Fruit fly (Drosophila melanogaster) whole organism, embryonic: ENCODE data around the gene gogo.

Source experiments
- Abd-B ChIP-seq: fragments of 200-800 bp; sonication (Bioruptor generic); optimal IDR thresholded peaks from 2 replicates; lab custom pipeline; 2018; ENCODE audit warnings: missing biosample characterization, mild to moderate bottlenecking, missing genetic modification characterization, moderate library complexity
- Asciz ChIP-seq: fragments of 200-800 bp; sonication (Bioruptor generic); optimal IDR thresholded peaks from 2 replicates; lab custom pipeline; 2017; ENCODE audit warnings: missing biosample characterization, mild to moderate bottlenecking, missing genetic modification characterization, missing genetic modification reagents
- CG1024 ChIP-seq: fragments of 200-800 bp; sonication (Bioruptor generic); IDR thresholded peaks from 2 replicates; pipeline ENCODE4 v1.3.6; 2022; ENCODE audit warnings: missing biosample characterization, missing genetic modification characterization
- CG11723 ChIP-seq: fragments of 200-800 bp; sonication (Bioruptor generic); optimal IDR thresholded peaks from 2 replicates; lab custom pipeline; 2017; ENCODE audit warnings: missing biosample characterization, mild to moderate bottlenecking, missing genetic modification characterization
- CG12155 ChIP-seq: fragments of 200-800 bp; sonication (Bioruptor generic); optimal IDR thresholded peaks from 3 replicates; lab custom pipeline; 2016; ENCODE audit warnings: missing biosample characterization, missing genetic modification characterization
- CG1233 ChIP-seq: fragments of 200-800 bp; sonication (Bioruptor generic); optimal IDR thresholded peaks from 4 replicates; lab custom pipeline; 2018; ENCODE audit warnings: missing biosample characterization, mild to moderate bottlenecking, missing genetic modification characterization
- CG12659 ChIP-seq: fragments of 200-800 bp; sonication (Bioruptor generic); optimal IDR thresholded peaks from 3 replicates; lab custom pipeline; 2017; ENCODE audit warnings: mild to moderate bottlenecking, missing biosample characterization, missing genetic modification reagents, missing genetic modification characterization
- CG13624 ChIP-seq: fragments of 200-800 bp; sonication (Bioruptor generic); optimal IDR thresholded peaks from 2 replicates; lab custom pipeline; 2016; ENCODE audit warnings: missing biosample characterization, missing genetic modification characterization
- CG14860 ChIP-seq: fragments of 200-800 bp; sonication (Bioruptor generic); IDR thresholded peaks from 3 replicates; pipeline ENCODE4 v1.3.6; 2022; ENCODE audit warnings: missing biosample characterization, missing genetic modification characterization; ENCODE audit not compliant: partially characterized antibody
- CG15514 ChIP-seq: fragments of 200-800 bp; sonication (Bioruptor generic); optimal IDR thresholded peaks from 3 replicates; lab custom pipeline; 2017; ENCODE audit warnings: missing biosample characterization, missing genetic modification characterization, mild to moderate bottlenecking, moderate library complexity, missing genetic modification reagents
- CG17361 ChIP-seq: fragments of 200-800 bp; sonication (Bioruptor generic); IDR thresholded peaks from 3 replicates; pipeline ENCODE4 v1.3.6; 2022; ENCODE audit warnings: missing biosample characterization, missing genetic modification characterization
- CG18764 ChIP-seq: fragments of 200-800 bp; sonication (Bioruptor generic); optimal IDR thresholded peaks from 3 replicates; lab custom pipeline; 2016; ENCODE audit warnings: missing biosample characterization, missing genetic modification characterization
- CG2116 ChIP-seq: fragments of 200-800 bp; sonication (Bioruptor generic); optimal IDR thresholded peaks from 3 replicates; lab custom pipeline; 2018; ENCODE audit warnings: missing biosample characterization, mild to moderate bottlenecking, missing genetic modification characterization
- CG2712 ChIP-seq: fragments of 200-800 bp; optimal IDR thresholded peaks from 3 replicates; lab custom pipeline; 2019; ENCODE audit warnings: missing biosample characterization, mild to moderate bottlenecking, missing genetic modification characterization, moderate library complexity
- CG3163 ChIP-seq: fragments of 200-800 bp; sonication (Bioruptor generic); optimal IDR thresholded peaks from 3 replicates; lab custom pipeline; 2016; ENCODE audit warnings: missing biosample characterization, missing genetic modification characterization
- CG33213 ChIP-seq: fragments of 200-800 bp; sonication (Bioruptor generic); optimal IDR thresholded peaks from 3 replicates; lab custom pipeline; 2016; ENCODE audit warnings: missing biosample characterization, missing genetic modification characterization
- CG3995 ChIP-seq: fragments of 200-800 bp; sonication (Bioruptor generic); optimal IDR thresholded peaks from 3 replicates; lab custom pipeline; 2016; ENCODE audit warnings: missing biosample characterization, missing genetic modification characterization
- CG4360 ChIP-seq: fragments of 200-800 bp; sonication (Bioruptor generic); IDR thresholded peaks from 2 replicates; pipeline ENCODE4 v1.3.6; 2022; ENCODE audit warnings: missing biosample characterization, missing genetic modification characterization
- CG4730 ChIP-seq: fragments of 200-800 bp; sonication (Bioruptor generic); IDR thresholded peaks from 2 replicates; pipeline ENCODE4 v1.3.6; 2022; ENCODE audit warnings: missing biosample characterization, missing genetic modification characterization
- CG6683 ChIP-seq: fragments of 200-800 bp; sonication (Bioruptor generic); optimal IDR thresholded peaks from 2 replicates; lab custom pipeline; 2017; ENCODE audit warnings: missing biosample characterization, mild to moderate bottlenecking, missing genetic modification characterization, missing genetic modification reagents
- CG6813 ChIP-seq: fragments of 200-800 bp; sonication (Bioruptor generic); optimal IDR thresholded peaks from 2 replicates; lab custom pipeline; 2017; ENCODE audit warnings: missing biosample characterization, missing genetic modification characterization, mild to moderate bottlenecking, moderate library complexity, missing genetic modification reagents
- CG7928 ChIP-seq: fragments of 200-800 bp; sonication (Bioruptor generic); optimal IDR thresholded peaks from 2 replicates; lab custom pipeline; 2017; ENCODE audit warnings: missing biosample characterization, mild to moderate bottlenecking, missing genetic modification characterization
- CG8089 ChIP-seq: fragments of 200-800 bp; sonication (Bioruptor generic); optimal IDR thresholded peaks from 3 replicates; lab custom pipeline; 2016; ENCODE audit warnings: missing biosample characterization, missing genetic modification characterization
- CG8281 ChIP-seq: fragments of 200-800 bp; sonication (Bioruptor generic); optimal IDR thresholded peaks from 2 replicates; lab custom pipeline; 2018; ENCODE audit warnings: missing biosample characterization, mild to moderate bottlenecking, missing genetic modification characterization, moderate library complexity
- CG9609 ChIP-seq: fragments of 200-800 bp; sonication (Bioruptor generic); optimal IDR thresholded peaks from 3 replicates; lab custom pipeline; 2016; ENCODE audit warnings: missing biosample characterization, missing genetic modification characterization
- CG9797 ChIP-seq: fragments of 200-800 bp; sonication (Bioruptor generic); optimal IDR thresholded peaks from 3 replicates; lab custom pipeline; 2018; ENCODE audit warnings: missing biosample characterization, mild to moderate bottlenecking, missing genetic modification characterization
- CHES-1-like ChIP-seq: fragments of 200-800 bp; sonication (Bioruptor generic); optimal IDR thresholded peaks from 2 replicates; lab custom pipeline; 2016; ENCODE audit warnings: missing biosample characterization, missing genetic modification characterization
- D ChIP-seq, 2 experiments: fragments of 200-800 bp in 1 of 2; fragments of >200 bp in 1 of 2; sonication (Bioruptor generic) in 1 of 2; optimal IDR thresholded peaks; 2 replicates in 1 of 2; 3 replicates in 1 of 2; lab custom pipeline; 2017; ENCODE audit warnings: mild to moderate bottlenecking in 1 of 2, missing biosample characterization in 1 of 2, missing genetic modification characterization in 1 of 2, missing genetic modification reagents in 1 of 2
- Dref ChIP-seq: fragments of 200-800 bp; sonication (Bioruptor generic); IDR thresholded peaks from 2 replicates; pipeline ENCODE4 v1.3.6; 2022; ENCODE audit warnings: missing biosample characterization, missing genetic modification characterization
- E2f2 ChIP-seq: fragments of 200-800 bp; sonication (Bioruptor generic); IDR thresholded peaks from 2 replicates; pipeline ENCODE4 v1.3.6; 2022; ENCODE audit warnings: missing biosample characterization, missing genetic modification characterization
- Myb ChIP-seq: fragments of 200-800 bp; sonication (Bioruptor generic); optimal IDR thresholded peaks from 2 replicates; lab custom pipeline; 2016; ENCODE audit warnings: missing biosample characterization, missing genetic modification characterization
- NfI ChIP-seq: fragments of 200-800 bp; sonication (Bioruptor generic); optimal IDR thresholded peaks from 3 replicates; lab custom pipeline; 2018; ENCODE audit warnings: missing biosample characterization, mild to moderate bottlenecking, missing genetic modification characterization, moderate library complexity
- Oaz ChIP-seq: fragments of 200-800 bp; sonication (Bioruptor generic); IDR thresholded peaks from 2 replicates; pipeline ENCODE4 v1.3.6; 2022; ENCODE audit warnings: missing biosample characterization, missing genetic modification characterization
- YL-1 ChIP-seq: fragments of 200-800 bp; sonication (Bioruptor generic); optimal IDR thresholded peaks from 3 replicates; lab custom pipeline; 2017; ENCODE audit warnings: missing biosample characterization, mild to moderate bottlenecking, missing genetic modification characterization
- ci ChIP-seq: fragments of 200-800 bp; sonication (Bioruptor generic); IDR thresholded peaks from 3 replicates; pipeline ENCODE4 v1.3.6; 2022; ENCODE audit warnings: missing biosample characterization, missing genetic modification characterization
- gro ChIP-seq: fragments of 200-800 bp; sonication (Bioruptor generic); optimal IDR thresholded peaks from 2 replicates; lab custom pipeline; 2016; ENCODE audit warnings: missing biosample characterization, missing genetic modification characterization
- hkb ChIP-seq, 2 experiments: fragments of 200-800 bp in 1 of 2; fragments of >200 bp in 1 of 2; sonication (Bioruptor generic) in 1 of 2; IDR thresholded peaks in 1 of 2; optimal IDR thresholded peaks in 1 of 2; 2 replicates each; pipeline versions ENCODE4 v1.3.6 to Lab custom; 2017 to 2022; ENCODE audit warnings: missing biosample characterization in 1 of 2, missing genetic modification characterization in 1 of 2
- jumu ChIP-seq: fragments of 200-800 bp; sonication (Bioruptor generic); optimal IDR thresholded peaks from 3 replicates; lab custom pipeline; 2016; ENCODE audit warnings: missing biosample characterization, missing genetic modification characterization
- nmo ChIP-seq: fragments of 200-800 bp; sonication (Bioruptor generic); optimal IDR thresholded peaks from 2 replicates; lab custom pipeline; 2018; ENCODE audit warnings: missing biosample characterization, mild to moderate bottlenecking, missing genetic modification characterization, moderate library complexity
- org-1 ChIP-seq: fragments of 200-800 bp; sonication (Bioruptor generic); optimal IDR thresholded peaks from 2 replicates; lab custom pipeline; 2017; ENCODE audit warnings: missing biosample characterization, missing genetic modification characterization
- pum ChIP-seq: fragments of 200-800 bp; sonication (Bioruptor generic); optimal IDR thresholded peaks from 2 replicates; lab custom pipeline; 2016; ENCODE audit warnings: missing biosample characterization, missing genetic modification characterization
- pzg ChIP-seq: fragments of 200-800 bp; sonication (Bioruptor generic); optimal IDR thresholded peaks from 3 replicates; lab custom pipeline; 2018; ENCODE audit warnings: missing biosample characterization, mild to moderate bottlenecking, missing genetic modification characterization, moderate library complexity
- sens ChIP-seq: fragments of 200-800 bp; sonication (Bioruptor generic); peaks from one replicate; lab custom pipeline; 2016; ENCODE audit warnings: missing biosample characterization, missing genetic modification characterization
- sim ChIP-seq: fragments of 200-800 bp; sonication (Bioruptor generic); IDR thresholded peaks from 2 replicates; pipeline ENCODE4 v1.3.6; 2022; ENCODE audit warnings: missing biosample characterization, missing genetic modification characterization
- stwl ChIP-seq: fragments of 200-800 bp; sonication (Bioruptor generic); optimal IDR thresholded peaks from 3 replicates; lab custom pipeline; 2018; ENCODE audit warnings: missing biosample characterization, mild to moderate bottlenecking, missing genetic modification characterization, moderate library complexity
- tgo ChIP-seq: fragments of 200-800 bp; sonication (Bioruptor generic); IDR thresholded peaks from 3 replicates; pipeline ENCODE4 v1.3.6; 2022; ENCODE audit warnings: missing biosample characterization, missing genetic modification characterization
- tna ChIP-seq: fragments of 200-800 bp; sonication (Bioruptor generic); IDR thresholded peaks from 2 replicates; pipeline ENCODE4 v1.3.6; 2022; ENCODE audit warnings: missing biosample characterization, missing genetic modification characterization; ENCODE audit not compliant: partially characterized antibody
- tx ChIP-seq: fragments of 200-800 bp; sonication (Bioruptor generic); optimal IDR thresholded peaks from 2 replicates; lab custom pipeline; 2016; ENCODE audit warnings: missing biosample characterization, missing genetic modification characterization
- vnd ChIP-seq: fragments of 200-800 bp; sonication (Bioruptor generic); IDR thresholded peaks from 3 replicates; pipeline ENCODE4 v1.3.6; 2022; ENCODE audit warnings: missing biosample characterization, missing genetic modification characterization; ENCODE audit not compliant: partially characterized antibody
- vvl ChIP-seq: fragments of 200-800 bp; sonication (Bioruptor generic); IDR thresholded peaks from 2 replicates; pipeline ENCODE4 v1.3.6; 2022; ENCODE audit warnings: missing biosample characterization, missing genetic modification characterization

gogo gene

dm6 chr3L:20226153-20226552 lies 68.8 kb downstream of the gogo start (continued):
- no peak for TF ChIP-seq Oaz (GFP tag; lab: Robert Waterston, UW)
- peak; percentile 82 for TF ChIP-seq E2f2 (GFP tag; lab: Robert Waterston, UW)
- peak; percentile 23 for TF ChIP-seq hkb (optimal IDR thresholded peaks at IDR 0.05; lab: Kevin White, UChicago)
- no peak for TF ChIP-seq hkb (GFP tag; IDR thresholded peaks at IDR 0.05; lab: Robert Waterston, UW)
- no peak for TF ChIP-seq CG6683 (GFP tag; lab: Kevin White, UChicago)
- TF ChIP-seq CG1024: no peak
- TF ChIP-seq CG12155 (GFP tag; lab: Kevin White, UChicago): no peak
- TF ChIP-seq CG14860: 0 out of 3 replicates have a peak, but pooled peaks have one; percentile 22
- no peak for TF ChIP-seq CG9609 (GFP tag; lab: Kevin White, UChicago)
- peak; percentile 36 for TF ChIP-seq CG33213 (GFP tag; lab: Kevin White, UChicago)
- TF ChIP-seq CG8089 (GFP tag; lab: Kevin White, UChicago): no peak
- peak; percentile 77 for TF ChIP-seq sens (GFP tag; lab: Kevin White, UChicago)
- no peak for TF ChIP-seq CG3163
- TF ChIP-seq CG13624 (GFP tag; lab: Kevin White, UChicago): peak; percentile 19
- TF ChIP-seq CHES-1-like (GFP tag; lab: Kevin White, UChicago): peak; percentile 64
- no peak for TF ChIP-seq ci (GFP tag; lab: Robert Waterston, UW)
- peak; percentile 72 for TF ChIP-seq pzg (GFP tag; lab: Kevin White, UChicago)
- TF ChIP-seq pum (GFP tag; lab: Kevin White, UChicago): no peak
- peak; percentile 38 for TF ChIP-seq nmo (GFP tag; lab: Kevin White, UChicago)
- no peak for TF ChIP-seq CG11723 (GFP tag; lab: Kevin White, UChicago)
- TF ChIP-seq YL-1 (GFP tag; lab: Kevin White, UChicago): peak; percentile 42
- peak; percentile 81 for TF ChIP-seq CG9797 (GFP tag; lab: Kevin White, UChicago)
- no peak for TF ChIP-seq tx
- TF ChIP-seq CG15514 (GFP tag; lab: Kevin White, UChicago): peak; percentile 68
- TF ChIP-seq NfI: no peak
- no peak for TF ChIP-seq D (optimal IDR thresholded peaks at IDR 0.05; lab: Kevin White, UChicago)
- no peak for TF ChIP-seq D (GFP tag; optimal IDR thresholded peaks at IDR 0.05; lab: Kevin White, UChicago)
- no peak for TF ChIP-seq tgo (GFP tag; lab: Robert Waterston, UW)
- peak; percentile 86 for TF ChIP-seq CG2116
- no peak for TF ChIP-seq CG8281 (tag; lab: Kevin White, UChicago)
- no peak for TF ChIP-seq gro (GFP tag; lab: Kevin White, UChicago)
- TF ChIP-seq CG18764: no peak
- TF ChIP-seq Myb: peak; percentile 94
- TF ChIP-seq Dref (GFP tag; lab: Robert Waterston, UW): peak; percentile 58
- 0 out of 3 replicates have a peak, but pooled peaks have one; percentile 25 for TF ChIP-seq vnd
- no peak for TF ChIP-seq CG17361 (GFP tag; lab: Robert Waterston, UW)
- TF ChIP-seq Abd-B (GFP tag; lab: Kevin White, UChicago): peak; percentile 44
- no peak for TF ChIP-seq sim
- no peak for TF ChIP-seq jumu (GFP tag; lab: Kevin White, UChicago)
- TF ChIP-seq CG4360 (GFP tag; lab: Robert Waterston, UW): peak; percentile 37; the same call in 1 of the 2 replicates
- TF ChIP-seq tna (GFP tag; lab: Robert Waterston, UW): no peak
- no peak for TF ChIP-seq CG6813 (GFP tag; lab: Kevin White, UChicago)
- TF ChIP-seq CG1233 (GFP tag; lab: Kevin White, UChicago): no peak
- TF ChIP-seq Asciz (GFP tag; lab: Kevin White, UChicago): no peak
- TF ChIP-seq CG12659 (GFP tag; lab: Kevin White, UChicago): peak; percentile 66
- TF ChIP-seq CG7928 (GFP tag; lab: Kevin White, UChicago): no peak
- TF ChIP-seq CG4730 (GFP tag; lab: Robert Waterston, UW): no peak
- no peak for TF ChIP-seq vvl
- peak; percentile 78 for TF ChIP-seq CG3995 (GFP tag; lab: Kevin White, UChicago)
- peak; percentile 58 for TF ChIP-seq stwl (tag; lab: Kevin White, UChicago)
- TF ChIP-seq CG2712: peak; percentile 29
- TF ChIP-seq org-1 (GFP tag; lab: Kevin White, UChicago): no peak
